Fruit fly (Drosophila melanogaster) whole organism, embryonic: ENCODE results near the gene CG31717.

ENCODE experiments used
- Antp ChIP-seq: fragments of 200-800 bp; sonication (Bioruptor generic); optimal IDR thresholded peaks from 3 replicates; lab custom pipeline; 2016; ENCODE audit warnings: missing biosample characterization, missing genetic modification characterization
- CG10209 ChIP-seq: fragments of 200-800 bp; sonication (Bioruptor generic); optimal IDR thresholded peaks from 3 replicates; lab custom pipeline; 2017; ENCODE audit warnings: missing biosample characterization, mild to moderate bottlenecking, missing genetic modification characterization, missing genetic modification reagents
- CG10366 ChIP-seq: fragments of 200-800 bp; sonication (Bioruptor generic); IDR thresholded peaks from 2 replicates; pipeline ENCODE4 v1.3.6; 2022; ENCODE audit warnings: missing biosample characterization, missing genetic modification characterization
- CG10543 ChIP-seq: fragments of 200-800 bp; sonication (Bioruptor generic); optimal IDR thresholded peaks from 3 replicates; lab custom pipeline; 2017; ENCODE audit warnings: missing biosample characterization, mild to moderate bottlenecking, missing genetic modification characterization, moderate library complexity
- CG12299 ChIP-seq: fragments of 200-800 bp; sonication (Bioruptor generic); optimal IDR thresholded peaks from 2 replicates; lab custom pipeline; 2018; ENCODE audit warnings: missing biosample characterization, mild to moderate bottlenecking, missing genetic modification characterization
- CG13296 ChIP-seq: fragments of 200-800 bp; sonication (Bioruptor generic); optimal IDR thresholded peaks from 3 replicates; lab custom pipeline; 2018; ENCODE audit warnings: missing biosample characterization, mild to moderate bottlenecking, missing genetic modification characterization
- CG14050 ChIP-seq: fragments of 200-800 bp; sonication (Bioruptor generic); IDR thresholded peaks from 3 replicates; pipeline ENCODE4 v1.3.6; 2022; ENCODE audit warnings: missing biosample characterization, missing genetic modification characterization
- CG15073 ChIP-seq: fragments of 200-800 bp; sonication (Bioruptor generic); optimal IDR thresholded peaks from 2 replicates; lab custom pipeline; 2016; ENCODE audit warnings: missing biosample characterization, missing genetic modification characterization
- CG2875 ChIP-seq: fragments of 200-800 bp; sonication (Bioruptor generic); optimal IDR thresholded peaks from 2 replicates; lab custom pipeline; 2017; ENCODE audit warnings: missing biosample characterization, mild to moderate bottlenecking, missing genetic modification characterization, missing genetic modification reagents
- CG32532 ChIP-seq: fragments of 200-800 bp; sonication (Bioruptor generic); IDR thresholded peaks from 2 replicates; pipeline ENCODE4 v1.3.6; 2022; ENCODE audit warnings: missing biosample characterization, missing genetic modification characterization
- CG3726 ChIP-seq: fragments of 200-800 bp; sonication (Bioruptor generic); IDR thresholded peaks from 3 replicates; pipeline ENCODE4, ENCODE4 v1.3.6; 2022; ENCODE audit warnings: missing biosample characterization, missing genetic modification characterization
- CG8478 ChIP-seq: fragments of >200 bp; optimal IDR thresholded peaks from 2 replicates; lab custom pipeline; 2018
- CG9437 ChIP-seq: fragments of 200-800 bp; sonication (Bioruptor generic); optimal IDR thresholded peaks from 2 replicates; lab custom pipeline; 2018; ENCODE audit warnings: missing biosample characterization, mild to moderate bottlenecking, missing genetic modification characterization
- CG9609 ChIP-seq: fragments of 200-800 bp; sonication (Bioruptor generic); optimal IDR thresholded peaks from 3 replicates; lab custom pipeline; 2016; ENCODE audit warnings: missing biosample characterization, missing genetic modification characterization
- CG9817 ChIP-seq: fragments of 200-800 bp; sonication (Bioruptor generic); optimal IDR thresholded peaks from 2 replicates; lab custom pipeline; 2018; ENCODE audit warnings: missing biosample characterization, mild to moderate bottlenecking, missing genetic modification characterization, moderate library complexity
- Dad ChIP-seq: fragments of 200-800 bp; sonication (Bioruptor generic); optimal IDR thresholded peaks from 3 replicates; lab custom pipeline; 2016; ENCODE audit warnings: missing biosample characterization, missing genetic modification characterization
- Dll ChIP-seq: fragments of 200-800 bp; sonication (Bioruptor generic); IDR thresholded peaks from 4 replicates; pipeline ENCODE4 v1.3.6; 2022; ENCODE audit warnings: missing biosample characterization, missing genetic modification characterization; ENCODE audit not compliant: partially characterized antibody
- ERR ChIP-seq: fragments of 200-800 bp; sonication (Bioruptor generic); optimal IDR thresholded peaks from 2 replicates; lab custom pipeline; 2016; ENCODE audit warnings: missing biosample characterization, missing genetic modification characterization
- H2.0 ChIP-seq: fragments of 200-800 bp; sonication (Bioruptor generic); IDR thresholded peaks from 2 replicates; pipeline ENCODE4 v1.3.6; 2022; ENCODE audit warnings: missing biosample characterization, missing genetic modification characterization
- HLH4C ChIP-seq: fragments of 200-800 bp; sonication (Bioruptor generic); IDR thresholded peaks from 3 replicates; pipeline ENCODE4 v1.3.6; 2022; ENCODE audit warnings: missing biosample characterization, missing genetic modification characterization; ENCODE audit not compliant: partially characterized antibody
- Hand ChIP-seq: fragments of 200-800 bp; sonication (Bioruptor generic); optimal IDR thresholded peaks from 2 replicates; lab custom pipeline; 2017; ENCODE audit warnings: mild to moderate bottlenecking, missing biosample characterization, missing genetic modification reagents, missing genetic modification characterization
- Max ChIP-seq: fragments of 200-800 bp; sonication (Bioruptor generic); optimal IDR thresholded peaks from 2 replicates; lab custom pipeline; 2016; ENCODE audit warnings: missing biosample characterization, mild to moderate bottlenecking, missing genetic modification characterization
- Meics ChIP-seq: fragments of 200-800 bp; sonication (Bioruptor generic); optimal IDR thresholded peaks from 2 replicates; lab custom pipeline; 2017; ENCODE audit warnings: missing biosample characterization, mild to moderate bottlenecking, missing genetic modification characterization
- Mes4 ChIP-seq: fragments of 200-800 bp; sonication (Bioruptor generic); optimal IDR thresholded peaks from 2 replicates; lab custom pipeline; 2016; ENCODE audit warnings: missing biosample characterization, missing genetic modification characterization
- NC2β ChIP-seq: fragments of 200-800 bp; sonication (Bioruptor generic); optimal IDR thresholded peaks from 2 replicates; lab custom pipeline; 2016; ENCODE audit warnings: missing biosample characterization, missing genetic modification characterization
- Nf-YB ChIP-seq: fragments of 200-800 bp; sonication (Bioruptor generic); optimal IDR thresholded peaks from 3 replicates; lab custom pipeline; 2019; ENCODE audit warnings: missing biosample characterization, mild to moderate bottlenecking, missing genetic modification characterization, moderate library complexity
- Oaz ChIP-seq: fragments of 200-800 bp; sonication (Bioruptor generic); IDR thresholded peaks from 2 replicates; pipeline ENCODE4 v1.3.6; 2022; ENCODE audit warnings: missing biosample characterization, missing genetic modification characterization
- Opbp ChIP-seq: fragments of 200-800 bp; sonication (Bioruptor generic); IDR thresholded peaks from 3 replicates; pipeline ENCODE4 v1.3.6; 2022; ENCODE audit warnings: missing biosample characterization, missing genetic modification characterization; ENCODE audit not compliant: partially characterized antibody
- Sin3A ChIP-seq: fragments of >200 bp; optimal IDR thresholded peaks from 2 replicates; lab custom pipeline; 2018
- Stat92E ChIP-seq, 3 experiments: fragments of >200 bp in 2 of 3; fragments of 200-800 bp in 1 of 3; sonication (Bioruptor generic) in 1 of 3; optimal IDR thresholded peaks; 2 replicates each; lab custom pipeline; 2017 to 2019; ENCODE audit warnings: missing biosample characterization in 3 of 3, missing genetic modification characterization in 3 of 3, mild to moderate bottlenecking in 1 of 3, moderate library complexity in 1 of 3
- TFAM ChIP-seq: fragments of 200-800 bp; sonication (Bioruptor generic); optimal IDR thresholded peaks from 2 replicates; lab custom pipeline; 2017; ENCODE audit warnings: missing biosample characterization, missing genetic modification characterization, inconsistent platforms
- Xbp1 ChIP-seq: fragments of 200-800 bp; sonication (Bioruptor generic); optimal IDR thresholded peaks from 3 replicates; lab custom pipeline; 2016; ENCODE audit warnings: missing biosample characterization, mild to moderate bottlenecking, missing genetic modification characterization
- al ChIP-seq: fragments of 200-800 bp; sonication (Bioruptor generic); IDR thresholded peaks from 2 replicates; pipeline ENCODE4 v1.3.6; 2022; ENCODE audit warnings: missing biosample characterization, missing genetic modification characterization
- ap ChIP-seq: fragments of 200-800 bp; sonication (Bioruptor generic); IDR thresholded peaks from 2 replicates; pipeline ENCODE4 v1.3.6; 2022; ENCODE audit warnings: missing biosample characterization, missing genetic modification characterization
- ara ChIP-seq: fragments of 200-800 bp; sonication (Bioruptor generic); IDR thresholded peaks from 2 replicates; pipeline ENCODE4 v1.3.6; 2022; ENCODE audit warnings: missing biosample characterization, missing genetic modification characterization
- az2 ChIP-seq: fragments of 200-800 bp; sonication (Bioruptor generic); optimal IDR thresholded peaks from 3 replicates; lab custom pipeline; 2016; ENCODE audit warnings: missing biosample characterization, missing genetic modification characterization
- bab2 ChIP-seq: fragments of 200-800 bp; sonication (Bioruptor generic); optimal IDR thresholded peaks from 2 replicates; lab custom pipeline; 2016; ENCODE audit warnings: missing biosample characterization, missing genetic modification characterization
- bigmax ChIP-seq: fragments of 200-800 bp; sonication (Bioruptor generic); optimal IDR thresholded peaks from 2 replicates; lab custom pipeline; 2018; ENCODE audit warnings: missing biosample characterization, mild to moderate bottlenecking, missing genetic modification characterization
- bowl ChIP-seq: fragments of 200-800 bp; sonication (Bioruptor generic); IDR thresholded peaks from 2 replicates; pipeline ENCODE4 v1.3.6; 2022; ENCODE audit warnings: missing biosample characterization, missing genetic modification characterization
- cad ChIP-seq: fragments of >200 bp; optimal IDR thresholded peaks from 2 replicates; lab custom pipeline; 2017; ENCODE audit warnings: missing biosample characterization, missing genetic modification characterization
- crp ChIP-seq, 2 experiments: fragments of 200-800 bp; sonication (Bioruptor generic); optimal IDR thresholded peaks; 2 replicates in 1 of 2; 3 replicates in 1 of 2; lab custom pipeline; 2017; ENCODE audit warnings: missing biosample characterization in 2 of 2, missing genetic modification characterization in 2 of 2, mild to moderate bottlenecking in 1 of 2, moderate library complexity in 1 of 2
- en ChIP-seq: fragments of 200-800 bp; sonication (Bioruptor generic); optimal IDR thresholded peaks from 2 replicates; lab custom pipeline; 2016; ENCODE audit warnings: missing biosample characterization, missing genetic modification characterization
- exex ChIP-seq: fragments of 200-800 bp; sonication (Bioruptor generic); optimal IDR thresholded peaks from 4 replicates; lab custom pipeline; 2018; ENCODE audit warnings: missing biosample characterization, mild to moderate bottlenecking, missing genetic modification characterization, moderate library complexity
- fd64A ChIP-seq: fragments of 200-800 bp; sonication (Bioruptor generic); optimal IDR thresholded peaks from 3 replicates; lab custom pipeline; 2018; ENCODE audit warnings: missing biosample characterization, mild to moderate bottlenecking, missing genetic modification characterization
- luna ChIP-seq: fragments of 200-800 bp; sonication (Bioruptor generic); optimal IDR thresholded peaks from 2 replicates; lab custom pipeline; 2016; ENCODE audit warnings: missing biosample characterization, missing genetic modification characterization
- schlank ChIP-seq: fragments of 200-800 bp; sonication (Bioruptor generic); optimal IDR thresholded peaks from 2 replicates; lab custom pipeline; 2018; ENCODE audit warnings: missing biosample characterization, mild to moderate bottlenecking, missing genetic modification characterization
- sisA ChIP-seq: fragments of 200-800 bp; sonication (Bioruptor generic); IDR thresholded peaks from 2 replicates; pipeline ENCODE4 v1.3.6; 2022; ENCODE audit warnings: missing biosample characterization, missing genetic modification characterization
- ssp ChIP-seq: fragments of 200-800 bp; sonication (Bioruptor generic); IDR thresholded peaks from 2 replicates; pipeline ENCODE4 v1.3.6; 2022; ENCODE audit warnings: missing biosample characterization, missing genetic modification characterization
- tin ChIP-seq: fragments of 200-800 bp; sonication (Bioruptor generic); optimal IDR thresholded peaks from 3 replicates; lab custom pipeline; 2016; ENCODE audit warnings: missing biosample characterization, missing genetic modification characterization
- trh ChIP-seq: fragments of 200-800 bp; sonication (Bioruptor generic); optimal IDR thresholded peaks from 2 replicates; lab custom pipeline; 2016; ENCODE audit warnings: missing biosample characterization, missing genetic modification characterization
- twi ChIP-seq: fragments of 200-800 bp; optimal IDR thresholded peaks from 2 replicates; lab custom pipeline; 2019; ENCODE audit warnings: missing biosample characterization, mild to moderate bottlenecking, missing genetic modification characterization, moderate library complexity
- tx ChIP-seq: fragments of 200-800 bp; sonication (Bioruptor generic); optimal IDR thresholded peaks from 2 replicates; lab custom pipeline; 2016; ENCODE audit warnings: missing biosample characterization, missing genetic modification characterization

CG31717 gene

dm6 chr2L:10200847-10201246, 49.7 kb upstream of the CG31717 start, which contains the start of the genes Ripalpha and RpL7 (continued):
- TF ChIP-seq tx (GFP tag; lab: Kevin White, UChicago) (peak; percentile 96), Opbp (peak; percentile 98), CG13296 (GFP tag; lab: Kevin White, UChicago) (peak; percentile 97), Dad (peak; percentile 99), trh (GFP tag; lab: Kevin White, UChicago) (peak; percentile 98), Max (GFP tag; lab: Kevin White, UChicago) (peak; percentile 99), CG15073 (GFP tag; lab: Kevin White, UChicago) (peak; percentile 66), Hand (peak; percentile 93), bab2 (GFP tag; lab: Kevin White, UChicago) (peak; percentile 97), CG2875 (GFP tag; lab: Kevin White, UChicago) (peak; percentile 99), bigmax (GFP tag; lab: Kevin White, UChicago) (peak; percentile 92), ara (GFP tag; lab: Robert Waterston, UW) (peak; percentile 96), Antp (GFP tag; lab: Kevin White, UChicago) (peak; percentile 92), twi (tag; lab: Kevin White, UChicago) (peak; percentile 80), az2 (GFP tag; lab: Kevin White, UChicago) (peak; percentile 96), schlank (tag; lab: Kevin White, UChicago) (peak; percentile 99), ap (GFP tag; lab: Robert Waterston, UW) (peak; percentile 94), TFAM (peak; percentile 92), sisA (peak; percentile 88), CG14050 (GFP tag; lab: Robert Waterston, UW) (peak; percentile 95), CG8478 (lab: Kevin White, UChicago) (no peak), CG10209 (GFP tag; lab: Kevin White, UChicago) (peak; percentile 99), CG9609 (GFP tag; lab: Kevin White, UChicago) (peak; percentile 98), en (peak; percentile 98), tin (GFP tag; lab: Kevin White, UChicago) (peak; percentile 92), CG9817 (tag; lab: Kevin White, UChicago) (peak; percentile 97), CG9437 (GFP tag; lab: Kevin White, UChicago) (peak; percentile 88), Dll (GFP tag; lab: Robert Waterston, UW) (peak; percentile 83), NC2β (GFP tag; lab: Kevin White, UChicago) (peak; percentile 100), exex (tag; lab: Kevin White, UChicago) (peak; percentile 78), Meics (peak; percentile 99), Nf-YB (GFP tag; lab: Kevin White, UChicago) (peak; percentile 84), crp (GFP tag; optimal IDR thresholded peaks at IDR 0.05; lab: Kevin White, UChicago) (peak in 1 of 2 experiments; percentile 77), CG3726 (GFP tag; lab: Robert Waterston, UW) (peak; percentile 92), al (peak; percentile 94), CG12299 (tag; lab: Kevin White, UChicago) (peak; percentile 94), Oaz (peak; percentile 92), HLH4C (peak; percentile 79), CG10366 (GFP tag; lab: Robert Waterston, UW) (peak; percentile 96), ssp (peak; percentile 88), CG10543 (GFP tag; lab: Kevin White, UChicago) (peak; percentile 99), bowl (GFP tag; lab: Robert Waterston, UW) (peak; percentile 90), Mes4 (GFP tag; lab: Kevin White, UChicago) (peak; percentile 100), Xbp1 (GFP tag; lab: Kevin White, UChicago) (peak; percentile 98), Sin3A (peak; percentile 69), cad (GFP tag; lab: Kevin White, UChicago) (no peak), H2.0 (GFP tag; lab: Robert Waterston, UW) (peak; percentile 94), luna (GFP tag; lab: Kevin White, UChicago) (peak; percentile 95), CG32532 (GFP tag; lab: Robert Waterston, UW) (peak; percentile 98), fd64A (GFP tag; lab: Kevin White, UChicago) (peak; percentile 97), Stat92E (GFP tag; optimal IDR thresholded peaks at IDR 0.05; lab: Kevin White, UChicago) (peak in 1 of 3 experiments; percentile 58), ERR (GFP tag; lab: Kevin White, UChicago) (peak; percentile 97)
